Fruit fly (Drosophila melanogaster) whole organism, embryonic: ENCODE results near the gene Blimp-1.

Source experiments
- Adf1 ChIP-seq: fragments of 200-800 bp; sonication (Bioruptor generic); IDR thresholded peaks from 2 replicates; pipeline ENCODE4 v1.3.6; 2022; ENCODE audit warnings: missing biosample characterization, missing genetic modification characterization
- BtbVII ChIP-seq: fragments of 200-800 bp; sonication (Bioruptor generic); optimal IDR thresholded peaks from 3 replicates; lab custom pipeline; 2017; ENCODE audit warnings: missing biosample characterization, mild to moderate bottlenecking, missing genetic modification characterization
- C15 ChIP-seq: fragments of 200-800 bp; sonication (Bioruptor generic); IDR thresholded peaks from 3 replicates; pipeline ENCODE4 v1.3.6; 2022; ENCODE audit warnings: missing biosample characterization, missing genetic modification characterization
- CG11247 ChIP-seq: fragments of 200-800 bp; sonication (Bioruptor generic); IDR thresholded peaks from 2 replicates; pipeline ENCODE4 v1.3.6; 2022; ENCODE audit warnings: missing biosample characterization, missing genetic modification characterization
- CG12155 ChIP-seq: fragments of 200-800 bp; sonication (Bioruptor generic); optimal IDR thresholded peaks from 3 replicates; lab custom pipeline; 2016; ENCODE audit warnings: missing biosample characterization, missing genetic modification characterization
- CG13424 ChIP-seq: fragments of 200-800 bp; sonication (Bioruptor generic); optimal IDR thresholded peaks from 2 replicates; lab custom pipeline; 2019; ENCODE audit warnings: missing biosample characterization, mild to moderate bottlenecking, missing genetic modification characterization, moderate library complexity
- CG16779 ChIP-seq: fragments of 200-800 bp; sonication (Bioruptor generic); IDR thresholded peaks from 2 replicates; pipeline ENCODE4 v1.3.6; 2022; ENCODE audit warnings: missing biosample characterization, missing genetic modification characterization
- CG17186 ChIP-seq: fragments of 200-800 bp; sonication (Bioruptor generic); optimal IDR thresholded peaks from 3 replicates; lab custom pipeline; 2017; ENCODE audit warnings: missing biosample characterization, missing genetic modification reagents, missing genetic modification characterization
- CG17328 ChIP-seq: fragments of 200-800 bp; sonication (Bioruptor generic); IDR thresholded peaks from 2 replicates; pipeline ENCODE4 v1.3.6; 2022; ENCODE audit warnings: missing biosample characterization, missing genetic modification characterization
- CG17385 ChIP-seq: fragments of 200-800 bp; sonication (Bioruptor generic); optimal IDR thresholded peaks from 3 replicates; lab custom pipeline; 2018; ENCODE audit warnings: missing biosample characterization, mild to moderate bottlenecking, missing genetic modification characterization
- CG31365 ChIP-seq: fragments of 200-800 bp; sonication (Bioruptor generic); optimal IDR thresholded peaks from 2 replicates; lab custom pipeline; 2018; ENCODE audit warnings: missing biosample characterization, mild to moderate bottlenecking, missing genetic modification characterization
- CG3163 ChIP-seq: fragments of 200-800 bp; sonication (Bioruptor generic); optimal IDR thresholded peaks from 3 replicates; lab custom pipeline; 2016; ENCODE audit warnings: missing biosample characterization, missing genetic modification characterization
- CG34422 ChIP-seq: fragments of 200-800 bp; sonication (Bioruptor generic); IDR thresholded peaks from 3 replicates; pipeline ENCODE4 v1.3.6; 2022; ENCODE audit warnings: missing biosample characterization, missing genetic modification characterization
- CG4282 ChIP-seq: fragments of 200-800 bp; sonication (Bioruptor generic); optimal IDR thresholded peaks from 2 replicates; lab custom pipeline; 2016; ENCODE audit warnings: missing biosample characterization, missing genetic modification characterization
- CG6254 ChIP-seq: fragments of 200-800 bp; sonication (Bioruptor generic); optimal IDR thresholded peaks from 3 replicates; lab custom pipeline; 2017; ENCODE audit warnings: mild to moderate bottlenecking, missing biosample characterization, missing genetic modification reagents, missing genetic modification characterization
- CG8944 ChIP-seq: fragments of 200-800 bp; sonication (Bioruptor generic); optimal IDR thresholded peaks from 3 replicates; lab custom pipeline; 2016; ENCODE audit warnings: missing biosample characterization, missing genetic modification characterization
- D19A ChIP-seq: fragments of 200-800 bp; optimal IDR thresholded peaks from 3 replicates; lab custom pipeline; 2019; ENCODE audit warnings: missing biosample characterization, mild to moderate bottlenecking, missing genetic modification characterization, moderate library complexity
- D19B ChIP-seq: fragments of 200-800 bp; sonication (Bioruptor generic); optimal IDR thresholded peaks from 2 replicates; lab custom pipeline; 2017; ENCODE audit warnings: missing biosample characterization, mild to moderate bottlenecking, missing genetic modification characterization
- E2f2 ChIP-seq: fragments of 200-800 bp; sonication (Bioruptor generic); IDR thresholded peaks from 2 replicates; pipeline ENCODE4 v1.3.6; 2022; ENCODE audit warnings: missing biosample characterization, missing genetic modification characterization
- Gug ChIP-seq: fragments of 200-800 bp; sonication (Bioruptor generic); IDR thresholded peaks from 4 replicates; pipeline ENCODE4 v1.3.6; 2022; ENCODE audit warnings: missing biosample characterization, missing genetic modification characterization
- H2.0 ChIP-seq: fragments of 200-800 bp; sonication (Bioruptor generic); IDR thresholded peaks from 2 replicates; pipeline ENCODE4 v1.3.6; 2022; ENCODE audit warnings: missing biosample characterization, missing genetic modification characterization
- Hmr ChIP-seq: fragments of 200-800 bp; sonication (Bioruptor generic); optimal IDR thresholded peaks from 3 replicates; lab custom pipeline; 2017; ENCODE audit warnings: mild to moderate bottlenecking, missing biosample characterization, missing genetic modification reagents, missing genetic modification characterization
- Jarid2 ChIP-seq: fragments of 200-800 bp; sonication (Bioruptor generic); optimal IDR thresholded peaks from 3 replicates; lab custom pipeline; 2017; ENCODE audit warnings: mild to moderate bottlenecking, missing biosample characterization, missing genetic modification reagents, missing genetic modification characterization
- Lim3 ChIP-seq: fragments of 200-800 bp; sonication (Bioruptor generic); IDR thresholded peaks from 2 replicates; pipeline ENCODE4 v1.3.6; 2022; ENCODE audit warnings: missing biosample characterization, missing genetic modification characterization
- Med ChIP-seq: fragments of 200-800 bp; sonication (Bioruptor generic); peaks from one replicate; lab custom pipeline; 2016; ENCODE audit warnings: missing biosample characterization, missing genetic modification characterization, mild to moderate bottlenecking, inconsistent platforms, moderate library complexity
- Ptx1 ChIP-seq: fragments of 200-800 bp; sonication (Bioruptor generic); IDR thresholded peaks from 2 replicates; pipeline ENCODE4 v1.3.6; 2022; ENCODE audit warnings: missing biosample characterization, missing genetic modification characterization
- Scr ChIP-seq: fragments of 200-800 bp; sonication (Bioruptor generic); IDR thresholded peaks from 2 replicates; pipeline ENCODE4 v1.3.6; 2022; ENCODE audit warnings: missing biosample characterization, missing genetic modification characterization; ENCODE audit not compliant: partially characterized antibody
- bsh ChIP-seq, 2 experiments: fragments of 200-800 bp; sonication (Bioruptor generic); optimal IDR thresholded peaks; 2 replicates each; lab custom pipeline; 2017 to 2018; ENCODE audit warnings: mild to moderate bottlenecking in 2 of 2, missing biosample characterization in 2 of 2, missing genetic modification characterization in 2 of 2, moderate library complexity in 1 of 2
- cg ChIP-seq: fragments of 200-800 bp; sonication (Bioruptor generic); optimal IDR thresholded peaks from 3 replicates; lab custom pipeline; 2019; ENCODE audit warnings: missing biosample characterization, mild to moderate bottlenecking, missing genetic modification characterization, moderate library complexity
- chinmo ChIP-seq: fragments of 200-800 bp; sonication (Bioruptor generic); IDR thresholded peaks from 4 replicates; pipeline ENCODE4 v1.3.6; 2022; ENCODE audit warnings: missing biosample characterization, missing genetic modification characterization; ENCODE audit not compliant: partially characterized antibody
- crol ChIP-seq: fragments of 200-800 bp; sonication (Bioruptor generic); IDR thresholded peaks from 2 replicates; pipeline ENCODE4 v1.3.6; 2022; ENCODE audit warnings: missing biosample characterization, missing genetic modification characterization
- da ChIP-seq: fragments of 200-800 bp; sonication (Bioruptor generic); optimal IDR thresholded peaks from 2 replicates; lab custom pipeline; 2016; ENCODE audit warnings: missing biosample characterization, missing genetic modification characterization
- emc ChIP-seq: fragments of 200-800 bp; sonication (Bioruptor generic); optimal IDR thresholded peaks from 2 replicates; lab custom pipeline; 2016; ENCODE audit warnings: missing biosample characterization, missing genetic modification characterization
- ewg ChIP-seq: fragments of 200-800 bp; sonication (Bioruptor generic); optimal IDR thresholded peaks from 3 replicates; lab custom pipeline; 2017; ENCODE audit warnings: mild to moderate bottlenecking, missing biosample characterization, missing genetic modification reagents, missing genetic modification characterization
- gem ChIP-seq: fragments of 200-800 bp; sonication (Bioruptor generic); optimal IDR thresholded peaks from 2 replicates; lab custom pipeline; 2019; ENCODE audit warnings: missing biosample characterization, mild to moderate bottlenecking, missing genetic modification characterization, moderate library complexity
- gfzf ChIP-seq: fragments of 200-800 bp; sonication (Bioruptor generic); optimal IDR thresholded peaks from 2 replicates; lab custom pipeline; 2016; ENCODE audit warnings: missing biosample characterization, mild to moderate bottlenecking, missing genetic modification characterization, moderate library complexity
- inv ChIP-seq: fragments of 200-800 bp; sonication (Bioruptor generic); IDR thresholded peaks from 2 replicates; pipeline ENCODE4 v1.3.6; 2022; ENCODE audit warnings: missing biosample characterization, missing genetic modification characterization; ENCODE audit not compliant: partially characterized antibody
- jigr1 ChIP-seq: fragments of 200-800 bp; sonication (Bioruptor generic); IDR thresholded peaks from 3 replicates; pipeline ENCODE4 v1.3.6; 2022; ENCODE audit warnings: missing biosample characterization, missing genetic modification characterization
- nau ChIP-seq: fragments of 200-800 bp; sonication (Bioruptor generic); optimal IDR thresholded peaks from 3 replicates; lab custom pipeline; 2017; ENCODE audit warnings: missing biosample characterization, mild to moderate bottlenecking, missing genetic modification characterization, missing genetic modification reagents
- nmo ChIP-seq: fragments of 200-800 bp; sonication (Bioruptor generic); optimal IDR thresholded peaks from 2 replicates; lab custom pipeline; 2018; ENCODE audit warnings: missing biosample characterization, mild to moderate bottlenecking, missing genetic modification characterization, moderate library complexity
- odd ChIP-seq: fragments of 200-800 bp; sonication (Bioruptor generic); optimal IDR thresholded peaks from 2 replicates; lab custom pipeline; 2017; ENCODE audit warnings: missing biosample characterization, mild to moderate bottlenecking, missing genetic modification characterization
- otp ChIP-seq: fragments of 200-800 bp; sonication (Bioruptor generic); IDR thresholded peaks from 3 replicates; pipeline ENCODE4, ENCODE4 v1.3.6; 2022; ENCODE audit warnings: missing biosample characterization, missing genetic modification characterization
- peb ChIP-seq: fragments of 200-800 bp; sonication (Bioruptor generic); IDR thresholded peaks from 2 replicates; pipeline ENCODE4 v1.3.6; 2022; ENCODE audit warnings: missing biosample characterization, missing genetic modification characterization
- phol ChIP-seq: fragments of 200-800 bp; sonication (Bioruptor generic); optimal IDR thresholded peaks from 3 replicates; lab custom pipeline; 2018; ENCODE audit warnings: missing biosample characterization, mild to moderate bottlenecking, missing genetic modification characterization, moderate library complexity
- psq ChIP-seq: fragments of 200-800 bp; sonication (Bioruptor generic); optimal IDR thresholded peaks from 2 replicates; lab custom pipeline; 2017; ENCODE audit warnings: missing biosample characterization, missing genetic modification characterization
- rib ChIP-seq: fragments of 200-800 bp; sonication (Bioruptor generic); IDR thresholded peaks from 2 replicates; pipeline ENCODE4 v1.3.6; 2022; ENCODE audit warnings: missing biosample characterization, missing genetic modification characterization
- salm ChIP-seq: fragments of 200-800 bp; sonication (Bioruptor generic); optimal IDR thresholded peaks from 2 replicates; lab custom pipeline; 2018; ENCODE audit warnings: missing biosample characterization, mild to moderate bottlenecking, missing genetic modification characterization
- slbo ChIP-seq: fragments of 200-800 bp; sonication (Bioruptor generic); IDR thresholded peaks from 2 replicates; pipeline ENCODE4 v1.3.6; 2022; ENCODE audit warnings: missing biosample characterization, missing genetic modification characterization
- sna ChIP-seq: fragments of 200-800 bp; sonication (Bioruptor generic); IDR thresholded peaks from 2 replicates; pipeline ENCODE4 v1.3.6; 2022; ENCODE audit warnings: missing biosample characterization, missing genetic modification characterization; ENCODE audit not compliant: partially characterized antibody
- sqz ChIP-seq: fragments of 200-800 bp; sonication (Bioruptor generic); optimal IDR thresholded peaks from 3 replicates; lab custom pipeline; 2018; ENCODE audit warnings: missing biosample characterization, mild to moderate bottlenecking, missing genetic modification characterization

Gene Blimp-1

dm6 chr3L:5630608-5631080 lies at the start of gene Blimp-1 (continued):
- TF ChIP-seq Hmr (GFP tag; lab: Kevin White, UChicago) (no peak), Scr (GFP tag; lab: Robert Waterston, UW) (peak; percentile 29; the same call in 1 of the 2 replicates), C15 (GFP tag; lab: Robert Waterston, UW) (no peak), CG17385 (GFP tag; lab: Kevin White, UChicago) (no peak), CG3163 (peak; percentile 86), Jarid2 (peak; percentile 58), H2.0 (GFP tag; lab: Robert Waterston, UW) (no peak), nau (GFP tag; lab: Kevin White, UChicago) (no peak), bsh (GFP tag; optimal IDR thresholded peaks at IDR 0.05; lab: Kevin White, UChicago) (no peak), Lim3 (no peak), peb (GFP tag; lab: Robert Waterston, UW) (no peak), ewg (GFP tag; lab: Kevin White, UChicago) (no peak), cg (GFP tag; lab: Kevin White, UChicago) (peak; percentile 89), Adf1 (GFP tag; lab: Robert Waterston, UW) (peak; percentile 71), da (GFP tag; lab: Kevin White, UChicago) (no peak), BtbVII (GFP tag; lab: Kevin White, UChicago) (no peak), gem (tag; lab: Kevin White, UChicago) (no peak), sqz (GFP tag; lab: Kevin White, UChicago) (peak; percentile 13), odd (GFP tag; lab: Kevin White, UChicago) (no peak), Gug (GFP tag; lab: Robert Waterston, UW) (no peak), crol (0 out of 2 replicates have a peak, but pooled peaks have one; percentile 27), chinmo (GFP tag; lab: Robert Waterston, UW) (0 out of 4 replicates have a peak, but pooled peaks have one; percentile 57), E2f2 (GFP tag; lab: Robert Waterston, UW) (no peak), CG31365 (no peak), slbo (GFP tag; lab: Robert Waterston, UW) (0 out of 2 replicates have a peak, but pooled peaks have one; percentile 3)

DNA sequence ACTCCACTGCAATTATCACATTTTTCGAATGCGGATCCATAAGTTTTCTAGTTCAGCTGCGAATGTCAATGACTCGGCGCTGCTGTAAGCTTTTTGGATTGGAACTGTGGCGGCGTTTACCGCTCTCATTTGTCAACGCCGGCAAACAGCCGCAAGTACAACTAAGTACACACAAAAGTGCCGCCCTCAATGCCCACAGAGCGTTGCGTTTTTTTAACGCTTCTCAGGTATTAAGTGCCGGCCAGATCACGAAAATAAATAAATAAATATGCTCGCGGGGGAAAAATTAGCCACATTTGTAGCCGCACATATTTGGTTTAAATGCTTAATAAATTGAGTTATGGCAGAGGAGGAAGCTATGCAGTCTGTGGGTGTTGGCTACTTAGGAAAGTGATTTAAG lies 49.2 kb upstream of the Blimp-1 start:
- TF ChIP-seq CG34422 (GFP tag; lab: Robert Waterston, UW): no peak
- TF ChIP-seq psq (GFP tag; lab: Kevin White, UChicago): no peak
- TF ChIP-seq D19A: no peak
- TF ChIP-seq Gug (GFP tag; lab: Robert Waterston, UW): no peak
- TF ChIP-seq CG8944 (GFP tag; lab: Kevin White, UChicago): no peak
- no peak for TF ChIP-seq jigr1 (GFP tag; lab: Robert Waterston, UW)
- no peak for TF ChIP-seq CG12155 (GFP tag; lab: Kevin White, UChicago)
- TF ChIP-seq emc: no peak
- TF ChIP-seq CG11247 (GFP tag; lab: Robert Waterston, UW): 0 out of 2 replicates have a peak, but pooled peaks have one; percentile 23
- no peak for TF ChIP-seq rib (GFP tag; lab: Robert Waterston, UW)
- no peak for TF ChIP-seq gfzf (GFP tag; lab: Kevin White, UChicago)
- no peak for TF ChIP-seq Ptx1 (GFP tag; lab: Robert Waterston, UW)
- TF ChIP-seq CG16779 (GFP tag; lab: Robert Waterston, UW): no peak
- TF ChIP-seq CG17328 (GFP tag; lab: Robert Waterston, UW): 0 out of 2 replicates have a peak, but pooled peaks have one; percentile 25
- peak; percentile 74 for TF ChIP-seq Med (GFP tag; lab: Kevin White, UChicago)
- no peak for TF ChIP-seq sna
- no peak for TF ChIP-seq CG13424 (tag; lab: Kevin White, UChicago)
- no peak for TF ChIP-seq nmo (GFP tag; lab: Kevin White, UChicago)
- 0 out of 3 replicates have a peak, but pooled peaks have one; percentile 55 for TF ChIP-seq otp (GFP tag; lab: Robert Waterston, UW)
- no peak for TF ChIP-seq CG4282 (GFP tag; lab: Kevin White, UChicago)
- no peak for TF ChIP-seq inv (GFP tag; lab: Robert Waterston, UW)
- TF ChIP-seq CG6254: no peak
- TF ChIP-seq phol (tag; lab: Kevin White, UChicago): no peak
- TF ChIP-seq sqz (GFP tag; lab: Kevin White, UChicago): peak; percentile 7
- no peak for TF ChIP-seq salm (tag; lab: Kevin White, UChicago)
- no peak for TF ChIP-seq CG17186 (GFP tag; lab: Kevin White, UChicago)
- no peak for TF ChIP-seq D19B (GFP tag; lab: Kevin White, UChicago)
